Fruit fly (Drosophila melanogaster) whole organism, embryonic: ENCODE data around the gene Arp8.

Experiments used
- ATbp ChIP-seq: fragments of 200-800 bp; sonication (Bioruptor generic); optimal IDR thresholded peaks from 2 replicates; lab custom pipeline; 2017; ENCODE audit warnings: missing biosample characterization, mild to moderate bottlenecking, missing genetic modification characterization, missing genetic modification reagents
- Abd-B ChIP-seq: fragments of 200-800 bp; sonication (Bioruptor generic); optimal IDR thresholded peaks from 2 replicates; lab custom pipeline; 2018; ENCODE audit warnings: missing biosample characterization, mild to moderate bottlenecking, missing genetic modification characterization, moderate library complexity
- Awh ChIP-seq: fragments of 200-800 bp; sonication (Bioruptor generic); IDR thresholded peaks from 2 replicates; pipeline ENCODE4, ENCODE4 v1.3.6; 2022; ENCODE audit warnings: missing biosample characterization, missing genetic modification characterization
- BEAF-32 ChIP-seq: fragments of 200-800 bp; sonication (Bioruptor generic); optimal IDR thresholded peaks from 3 replicates; lab custom pipeline; 2017; ENCODE audit warnings: missing biosample characterization, missing genetic modification characterization, mild to moderate bottlenecking, moderate library complexity, missing genetic modification reagents
- CG11247 ChIP-seq: fragments of 200-800 bp; sonication (Bioruptor generic); IDR thresholded peaks from 2 replicates; pipeline ENCODE4 v1.3.6; 2022; ENCODE audit warnings: missing biosample characterization, missing genetic modification characterization
- CG11696 ChIP-seq: fragments of 200-800 bp; sonication (Bioruptor generic); IDR thresholded peaks from 2 replicates; pipeline ENCODE4 v1.3.6; 2022; ENCODE audit warnings: missing biosample characterization, missing genetic modification characterization
- CG12299 ChIP-seq: fragments of 200-800 bp; sonication (Bioruptor generic); optimal IDR thresholded peaks from 2 replicates; lab custom pipeline; 2018; ENCODE audit warnings: missing biosample characterization, mild to moderate bottlenecking, missing genetic modification characterization
- CG12744 ChIP-seq: fragments of 200-800 bp; sonication (Bioruptor generic); optimal IDR thresholded peaks from 2 replicates; lab custom pipeline; 2016; ENCODE audit warnings: missing biosample characterization, missing genetic modification characterization
- CG12769 ChIP-seq: fragments of 200-800 bp; sonication (Bioruptor generic); optimal IDR thresholded peaks from 2 replicates; lab custom pipeline; 2019; ENCODE audit warnings: missing biosample characterization, mild to moderate bottlenecking, missing genetic modification characterization, moderate library complexity
- CG13123 ChIP-seq: fragments of 200-800 bp; sonication (Bioruptor generic); optimal IDR thresholded peaks from 2 replicates; lab custom pipeline; 2016; ENCODE audit warnings: missing biosample characterization, missing genetic modification characterization
- CG15269 ChIP-seq: fragments of 200-800 bp; sonication (Bioruptor generic); optimal IDR thresholded peaks from 2 replicates; lab custom pipeline; 2018; ENCODE audit warnings: missing biosample characterization, mild to moderate bottlenecking, missing genetic modification characterization, moderate library complexity
- CG1647 ChIP-seq: fragments of 200-800 bp; sonication (Bioruptor generic); optimal IDR thresholded peaks from 3 replicates; lab custom pipeline; 2016; ENCODE audit warnings: missing biosample characterization, missing genetic modification characterization
- CG3065 ChIP-seq: fragments of 200-800 bp; sonication (Bioruptor generic); optimal IDR thresholded peaks from 2 replicates; lab custom pipeline; 2016; ENCODE audit warnings: missing biosample characterization, missing genetic modification characterization
- CG32767 ChIP-seq: fragments of 200-800 bp; sonication (Bioruptor generic); IDR thresholded peaks from 2 replicates; pipeline ENCODE4 v1.3.6; 2022; ENCODE audit warnings: missing biosample characterization, missing genetic modification characterization
- CG4282 ChIP-seq: fragments of 200-800 bp; sonication (Bioruptor generic); optimal IDR thresholded peaks from 2 replicates; lab custom pipeline; 2016; ENCODE audit warnings: missing biosample characterization, missing genetic modification characterization
- CG4404 ChIP-seq: fragments of 200-800 bp; sonication (Bioruptor generic); IDR thresholded peaks from 2 replicates; pipeline ENCODE4 v1.3.6; 2022; ENCODE audit warnings: missing biosample characterization, missing genetic modification characterization
- CG6689 ChIP-seq: fragments of 200-800 bp; sonication (Bioruptor generic); IDR thresholded peaks from 2 replicates; pipeline ENCODE4 v1.3.6; 2022; ENCODE audit warnings: missing biosample characterization, missing genetic modification characterization
- CHES-1-like ChIP-seq: fragments of 200-800 bp; sonication (Bioruptor generic); optimal IDR thresholded peaks from 2 replicates; lab custom pipeline; 2016; ENCODE audit warnings: missing biosample characterization, missing genetic modification characterization
- CrebB ChIP-seq: fragments of 200-800 bp; sonication (Bioruptor generic); optimal IDR thresholded peaks from 3 replicates; lab custom pipeline; 2018; ENCODE audit warnings: missing biosample characterization, mild to moderate bottlenecking, missing genetic modification characterization
- Doc2 ChIP-seq: fragments of 200-800 bp; sonication (Bioruptor generic); IDR thresholded peaks from 2 replicates; pipeline ENCODE4 v1.3.6; 2022; ENCODE audit warnings: missing biosample characterization, missing genetic modification characterization
- E2f2 ChIP-seq: fragments of 200-800 bp; sonication (Bioruptor generic); IDR thresholded peaks from 2 replicates; pipeline ENCODE4 v1.3.6; 2022; ENCODE audit warnings: missing biosample characterization, missing genetic modification characterization
- Gsc ChIP-seq: fragments of 200-800 bp; sonication (Bioruptor generic); IDR thresholded peaks from 2 replicates; pipeline ENCODE4 v1.3.6; 2022; ENCODE audit warnings: missing biosample characterization, missing genetic modification characterization
- Hmr ChIP-seq: fragments of 200-800 bp; sonication (Bioruptor generic); optimal IDR thresholded peaks from 3 replicates; lab custom pipeline; 2017; ENCODE audit warnings: mild to moderate bottlenecking, missing biosample characterization, missing genetic modification reagents, missing genetic modification characterization
- Hr78 ChIP-seq, 2 experiments: fragments of 200-800 bp in 1 of 2; fragments of >200 bp in 1 of 2; sonication (Bioruptor generic) in 1 of 2; optimal IDR thresholded peaks; 2 replicates each; lab custom pipeline; 2017 to 2019; ENCODE audit warnings: missing biosample characterization in 2 of 2, missing genetic modification characterization in 2 of 2, mild to moderate bottlenecking in 1 of 2, moderate library complexity in 1 of 2
- Hsf ChIP-seq: fragments of 200-800 bp; sonication (Bioruptor generic); optimal IDR thresholded peaks from 3 replicates; lab custom pipeline; 2016; ENCODE audit warnings: missing biosample characterization, missing genetic modification characterization
- Meics ChIP-seq: fragments of 200-800 bp; sonication (Bioruptor generic); optimal IDR thresholded peaks from 2 replicates; lab custom pipeline; 2017; ENCODE audit warnings: missing biosample characterization, mild to moderate bottlenecking, missing genetic modification characterization
- Oaz ChIP-seq: fragments of 200-800 bp; sonication (Bioruptor generic); IDR thresholded peaks from 2 replicates; pipeline ENCODE4 v1.3.6; 2022; ENCODE audit warnings: missing biosample characterization, missing genetic modification characterization
- Oli ChIP-seq: fragments of 200-800 bp; sonication (Bioruptor generic); optimal IDR thresholded peaks from 2 replicates; lab custom pipeline; 2018; ENCODE audit warnings: missing biosample characterization, mild to moderate bottlenecking, missing genetic modification characterization, moderate library complexity
- Ravus ChIP-seq: fragments of 200-800 bp; sonication (Bioruptor generic); IDR thresholded peaks from 2 replicates; pipeline ENCODE4 v1.3.6; 2022; ENCODE audit warnings: missing biosample characterization, missing genetic modification characterization
- Rfx ChIP-seq: fragments of 200-800 bp; sonication (Bioruptor generic); IDR thresholded peaks from 2 replicates; pipeline ENCODE4 v1.3.6; 2022; ENCODE audit warnings: missing biosample characterization, missing genetic modification characterization
- Sox100B ChIP-seq: fragments of 200-800 bp; sonication (Bioruptor generic); optimal IDR thresholded peaks from 3 replicates; lab custom pipeline; 2018; ENCODE audit warnings: missing biosample characterization, mild to moderate bottlenecking, missing genetic modification characterization
- Stat92E ChIP-seq, 3 experiments: fragments of >200 bp in 2 of 3; fragments of 200-800 bp in 1 of 3; sonication (Bioruptor generic) in 1 of 3; optimal IDR thresholded peaks; 2 replicates each; lab custom pipeline; 2017 to 2019; ENCODE audit warnings: missing biosample characterization in 3 of 3, missing genetic modification characterization in 3 of 3, mild to moderate bottlenecking in 1 of 3, moderate library complexity in 1 of 3
- ac ChIP-seq: fragments of 200-800 bp; sonication (Bioruptor generic); optimal IDR thresholded peaks from 3 replicates; lab custom pipeline; 2017; ENCODE audit warnings: missing biosample characterization, mild to moderate bottlenecking, missing genetic modification characterization
- bbx ChIP-seq: fragments of 200-800 bp; sonication (Bioruptor generic); IDR thresholded peaks from 2 replicates; pipeline ENCODE4 v1.3.6; 2022; ENCODE audit warnings: missing biosample characterization, missing genetic modification characterization; ENCODE audit not compliant: partially characterized antibody
- chif ChIP-seq, 2 experiments: fragments of 200-800 bp; sonication (Bioruptor generic); optimal IDR thresholded peaks; 3 replicates each; lab custom pipeline; 2016; ENCODE audit warnings: missing biosample characterization in 2 of 2, missing genetic modification characterization in 2 of 2
- cwo ChIP-seq: fragments of 200-800 bp; sonication (Bioruptor generic); optimal IDR thresholded peaks from 3 replicates; lab custom pipeline; 2017; ENCODE audit warnings: missing biosample characterization, missing genetic modification characterization, mild to moderate bottlenecking, moderate library complexity, missing genetic modification reagents
- dpn ChIP-seq, 2 experiments: fragments of 200-800 bp; sonication (Bioruptor generic); optimal IDR thresholded peaks; 3 replicates each; lab custom pipeline; 2016; ENCODE audit warnings: missing biosample characterization in 2 of 2, missing genetic modification characterization in 2 of 2
- en ChIP-seq: fragments of 200-800 bp; sonication (Bioruptor generic); optimal IDR thresholded peaks from 2 replicates; lab custom pipeline; 2016; ENCODE audit warnings: missing biosample characterization, missing genetic modification characterization
- gsb ChIP-seq: fragments of 200-800 bp; sonication (Bioruptor generic); IDR thresholded peaks from 2 replicates; pipeline ENCODE4 v1.3.6; 2022; ENCODE audit warnings: missing biosample characterization, missing genetic modification characterization
- ham ChIP-seq: fragments of 200-800 bp; sonication (Bioruptor generic); IDR thresholded peaks from 2 replicates; pipeline ENCODE4 v1.3.6; 2022; ENCODE audit warnings: missing biosample characterization, missing genetic modification characterization
- inv ChIP-seq: fragments of 200-800 bp; sonication (Bioruptor generic); IDR thresholded peaks from 2 replicates; pipeline ENCODE4 v1.3.6; 2022; ENCODE audit warnings: missing biosample characterization, missing genetic modification characterization; ENCODE audit not compliant: partially characterized antibody
- jumu ChIP-seq: fragments of 200-800 bp; sonication (Bioruptor generic); optimal IDR thresholded peaks from 3 replicates; lab custom pipeline; 2016; ENCODE audit warnings: missing biosample characterization, missing genetic modification characterization
- lbe ChIP-seq: fragments of 200-800 bp; sonication (Bioruptor generic); optimal IDR thresholded peaks from 2 replicates; lab custom pipeline; 2016; ENCODE audit warnings: missing biosample characterization, mild to moderate bottlenecking, missing genetic modification characterization
- lmd ChIP-seq: fragments of 200-800 bp; sonication (Bioruptor generic); IDR thresholded peaks from 2 replicates; pipeline ENCODE4 v1.3.6; 2022; ENCODE audit warnings: missing biosample characterization, missing genetic modification characterization
- ranshi ChIP-seq: fragments of 200-800 bp; sonication (Bioruptor generic); IDR thresholded peaks from 2 replicates; pipeline ENCODE4 v1.3.6; 2022; ENCODE audit warnings: missing biosample characterization, missing genetic modification characterization
- row ChIP-seq: fragments of 200-800 bp; sonication (Bioruptor generic); IDR thresholded peaks from 3 replicates; pipeline ENCODE4 v1.3.6; 2022; ENCODE audit warnings: missing biosample characterization, missing genetic modification characterization
- scrt ChIP-seq: fragments of 200-800 bp; sonication (Bioruptor generic); optimal IDR thresholded peaks from 2 replicates; lab custom pipeline; 2018; ENCODE audit warnings: missing biosample characterization, mild to moderate bottlenecking, missing genetic modification characterization, moderate library complexity
- sima ChIP-seq: fragments of 200-800 bp; sonication (Bioruptor generic); optimal IDR thresholded peaks from 2 replicates; lab custom pipeline; 2016; ENCODE audit warnings: missing biosample characterization, missing genetic modification characterization
- sisA ChIP-seq: fragments of 200-800 bp; sonication (Bioruptor generic); IDR thresholded peaks from 2 replicates; pipeline ENCODE4 v1.3.6; 2022; ENCODE audit warnings: missing biosample characterization, missing genetic modification characterization
- slp2 ChIP-seq: fragments of 200-800 bp; sonication (Bioruptor generic); optimal IDR thresholded peaks from 2 replicates; lab custom pipeline; 2016; ENCODE audit warnings: missing biosample characterization, missing genetic modification characterization
- trem ChIP-seq: fragments of 200-800 bp; optimal IDR thresholded peaks from 3 replicates; lab custom pipeline; 2019; ENCODE audit warnings: missing biosample characterization, mild to moderate bottlenecking, missing genetic modification characterization, moderate library complexity
- tx ChIP-seq: fragments of 200-800 bp; sonication (Bioruptor generic); optimal IDR thresholded peaks from 2 replicates; lab custom pipeline; 2016; ENCODE audit warnings: missing biosample characterization, missing genetic modification characterization

Gene Arp8

dm6 chrX:17830211-17830616 lies 30.4 kb downstream of the Arp8 start (continued):
- TF ChIP-seq scrt = no peak
- no peak for TF ChIP-seq Gsc
- no peak for TF ChIP-seq Hr78 (GFP tag; optimal IDR thresholded peaks at IDR 0.05; lab: Kevin White, UChicago)
- TF ChIP-seq slp2 (GFP tag; lab: Kevin White, UChicago) = peak; percentile 15
- peak in 1 of 2 experiments; percentile 28 for TF ChIP-seq chif (GFP tag; optimal IDR thresholded peaks at IDR 0.05; lab: Kevin White, UChicago)
- peak; percentile 46; the same call in 1 of the 3 replicates for TF ChIP-seq row (GFP tag; lab: Robert Waterston, UW)
- no peak for TF ChIP-seq Doc2 (GFP tag; lab: Robert Waterston, UW)
- no peak for TF ChIP-seq Stat92E (GFP tag; optimal IDR thresholded peaks at IDR 0.05; lab: Kevin White, UChicago)
- no peak for TF ChIP-seq Hmr (GFP tag; lab: Kevin White, UChicago)
- TF ChIP-seq ham (GFP tag; lab: Robert Waterston, UW) = no peak
- TF ChIP-seq Rfx (GFP tag; lab: Robert Waterston, UW) = no peak
- no peak for TF ChIP-seq lbe (GFP tag; lab: Kevin White, UChicago)
- TF ChIP-seq CG12299 (tag; lab: Kevin White, UChicago) = no peak
- no peak for TF ChIP-seq BEAF-32 (GFP tag; lab: Kevin White, UChicago)
- no peak for TF ChIP-seq Ravus (GFP tag; lab: Robert Waterston, UW)
- no peak for TF ChIP-seq cwo (GFP tag; lab: Kevin White, UChicago)
- TF ChIP-seq CG32767 (GFP tag; lab: Robert Waterston, UW) = no peak
- TF ChIP-seq Meics (GFP tag; lab: Kevin White, UChicago) = no peak
- TF ChIP-seq sisA (GFP tag; lab: Robert Waterston, UW) = no peak
- TF ChIP-seq en (GFP tag; lab: Kevin White, UChicago) = no peak
- TF ChIP-seq CG3065 = no peak
- TF ChIP-seq jumu (GFP tag; lab: Kevin White, UChicago) = peak; percentile 7
- TF ChIP-seq tx = no peak
- no peak for TF ChIP-seq lmd (GFP tag; lab: Robert Waterston, UW)
- no peak for TF ChIP-seq bbx (GFP tag; lab: Robert Waterston, UW)
- no peak for TF ChIP-seq CG11247 (GFP tag; lab: Robert Waterston, UW)
- TF ChIP-seq dpn (GFP tag; optimal IDR thresholded peaks at IDR 0.05; lab: Kevin White, UChicago) = peak in 1 of 2 experiments; percentile 14
- no peak for TF ChIP-seq CG6689
- TF ChIP-seq CG4282 (GFP tag; lab: Kevin White, UChicago) = no peak
- TF ChIP-seq CG1647 (GFP tag; lab: Kevin White, UChicago) = no peak
- TF ChIP-seq CG15269 (tag; lab: Kevin White, UChicago) = no peak
- TF ChIP-seq CrebB (tag; lab: Kevin White, UChicago) = no peak
- TF ChIP-seq Oli = peak; percentile 15
- TF ChIP-seq CG12769 (tag; lab: Kevin White, UChicago) = no peak
- no peak for TF ChIP-seq ac
- no peak for TF ChIP-seq E2f2 (GFP tag; lab: Robert Waterston, UW)
- no peak for TF ChIP-seq sima
- no peak for TF ChIP-seq Oaz (GFP tag; lab: Robert Waterston, UW)
- no peak for TF ChIP-seq CG12744 (GFP tag; lab: Kevin White, UChicago)
- no peak for TF ChIP-seq ranshi (GFP tag; lab: Robert Waterston, UW)
- no peak for TF ChIP-seq CG13123
- TF ChIP-seq gsb (GFP tag; lab: Robert Waterston, UW) = no peak
- TF ChIP-seq Awh (GFP tag; lab: Robert Waterston, UW) = no peak
- TF ChIP-seq ATbp = peak; percentile 8
- TF ChIP-seq inv (GFP tag; lab: Robert Waterston, UW) = no peak
- no peak for TF ChIP-seq Sox100B (GFP tag; lab: Kevin White, UChicago)
- no peak for TF ChIP-seq Abd-B (GFP tag; lab: Kevin White, UChicago)
- TF ChIP-seq CHES-1-like = peak; percentile 19
- no peak for TF ChIP-seq CG11696
- TF ChIP-seq trem (tag; lab: Kevin White, UChicago) = peak; percentile 6
- peak; percentile 44; the same call in 1 of the 2 replicates for TF ChIP-seq CG4404 (GFP tag; lab: Robert Waterston, UW)
- TF ChIP-seq Hsf (GFP tag; lab: Kevin White, UChicago) = no peak
